Worm (Caenorhabditis elegans) whole organism, late embryonic: ENCODE data around the gene C50F4.8.

ENCODE experiments used
- K09A11.1 ChIP-seq: sonication (generic microtip); optimal IDR thresholded peaks from 2 replicates; lab custom pipeline; 2017; ENCODE audit warnings: antibody characterized with exemption, mild to moderate bottlenecking, missing genetic modification characterization, missing compliant biosample characterization; ENCODE audit not compliant: insufficient read depth
- ceh-14 ChIP-seq: sonication (generic microtip); optimal IDR thresholded peaks from 2 replicates; lab custom pipeline; 2016; ENCODE audit warnings: missing genotype, missing genetic modification characterization, missing compliant biosample characterization
- ceh-19 ChIP-seq: fragments of 200-800 bp; sonication (Bioruptor generic); optimal IDR thresholded peaks from 2 replicates; lab custom pipeline; 2018; ENCODE audit warnings: mild to moderate bottlenecking, missing genetic modification characterization, missing compliant biosample characterization
- ceh-22 ChIP-seq: sonication (generic microtip); optimal IDR thresholded peaks from 2 replicates; lab custom pipeline; 2017; ENCODE audit warnings: missing biosample characterization, missing genetic modification characterization
- ceh-24 ChIP-seq: sonication (generic microtip); optimal IDR thresholded peaks from 2 replicates; lab custom pipeline; 2016; ENCODE audit warnings: mild to moderate bottlenecking, missing genetic modification characterization, missing compliant biosample characterization
- ceh-34 ChIP-seq: sonication (generic microtip); optimal IDR thresholded peaks from 2 replicates; lab custom pipeline; 2016; ENCODE audit warnings: mild to moderate bottlenecking, missing genetic modification characterization, missing compliant biosample characterization
- ceh-48 ChIP-seq: sonication (generic microtip); optimal IDR thresholded peaks from 2 replicates; lab custom pipeline; 2016; ENCODE audit warnings: missing genetic modification characterization, inconsistent platforms, missing compliant biosample characterization
- dve-1 ChIP-seq: sonication (generic microtip); optimal IDR thresholded peaks from 2 replicates; lab custom pipeline; 2017; ENCODE audit warnings: antibody characterized with exemption, mild to moderate bottlenecking, missing genetic modification characterization, missing compliant biosample characterization
- elt-2 ChIP-seq: sonication (generic microtip); optimal IDR thresholded peaks from 2 replicates; lab custom pipeline; 2016; ENCODE audit warnings: missing genetic modification reagents, missing genetic modification characterization, missing compliant biosample characterization
- elt-4 ChIP-seq: sonication (generic microtip); optimal IDR thresholded peaks from 2 replicates; lab custom pipeline; 2016; ENCODE audit warnings: missing genetic modification characterization, missing compliant biosample characterization
- ets-4 ChIP-seq: sonication (generic microtip); optimal IDR thresholded peaks from 2 replicates; lab custom pipeline; 2016; ENCODE audit warnings: missing genetic modification characterization, missing compliant biosample characterization
- fax-1 ChIP-seq: sonication (generic microtip); optimal IDR thresholded peaks from 2 replicates; lab custom pipeline; 2016; ENCODE audit warnings: missing genotype, missing genetic modification characterization, missing compliant biosample characterization
- fkh-10 ChIP-seq: fragments of 150-350 bp; optimal IDR thresholded peaks from 2 replicates; lab custom pipeline; 2014; ENCODE audit warnings: missing biosample characterization, missing genetic modification reagents, missing genetic modification characterization
- gmeb-2 ChIP-seq: sonication (generic microtip); optimal IDR thresholded peaks from 2 replicates; lab custom pipeline; 2016; ENCODE audit warnings: missing genetic modification characterization, inconsistent platforms, missing compliant biosample characterization
- hlh-13 ChIP-seq: fragments of 200-800 bp; sonication (Bioruptor generic); optimal IDR thresholded peaks from 2 replicates; lab custom pipeline; 2018; ENCODE audit warnings: mild to moderate bottlenecking, missing genetic modification characterization, missing compliant biosample characterization
- hlh-30 ChIP-seq: sonication (generic microtip); optimal IDR thresholded peaks from 2 replicates; lab custom pipeline; 2017; ENCODE audit warnings: antibody characterized with exemption, missing genetic modification characterization, missing compliant biosample characterization; ENCODE audit not compliant: insufficient read depth
- hlh-6 ChIP-seq: sonication (generic microtip); optimal IDR thresholded peaks from 2 replicates; lab custom pipeline; 2016; ENCODE audit warnings: missing genotype, missing genetic modification characterization, missing compliant biosample characterization
- lim-6 ChIP-seq: sonication (generic microtip); optimal IDR thresholded peaks from 2 replicates; lab custom pipeline; 2016; ENCODE audit warnings: missing genetic modification characterization, missing compliant biosample characterization
- lin-11 ChIP-seq: fragments of 200-800 bp; sonication (Bioruptor generic); optimal IDR thresholded peaks from 2 replicates; lab custom pipeline; 2018; ENCODE audit warnings: mild to moderate bottlenecking, missing genetic modification characterization, missing compliant biosample characterization
- madf-2 ChIP-seq: sonication (generic microtip); optimal IDR thresholded peaks from 2 replicates; lab custom pipeline; 2017; ENCODE audit warnings: missing genetic modification characterization, missing compliant biosample characterization
- nfya-1 ChIP-seq: sonication (generic microtip); optimal IDR thresholded peaks from 2 replicates; lab custom pipeline; 2017; ENCODE audit warnings: missing genetic modification characterization, mild to moderate bottlenecking, missing compliant biosample characterization, antibody characterized with exemption, moderate library complexity
- nhr-11 ChIP-seq: fragments of 150-350 bp; optimal IDR thresholded peaks from 2 replicates; lab custom pipeline; 2014; ENCODE audit warnings: missing biosample characterization, missing genetic modification characterization
- odd-2 ChIP-seq: sonication (generic microtip); optimal IDR thresholded peaks from 2 replicates; lab custom pipeline; 2017; ENCODE audit warnings: antibody characterized with exemption, mild to moderate bottlenecking, missing genetic modification characterization, missing compliant biosample characterization
- pha-2 ChIP-seq: sonication (generic microtip); optimal IDR thresholded peaks from 2 replicates; lab custom pipeline; 2017; ENCODE audit warnings: mild to moderate bottlenecking, missing genetic modification characterization, missing compliant biosample characterization
- pha-4 ChIP-seq: fragments of 150-350 bp; optimal IDR thresholded peaks from 2 replicates; lab custom pipeline; 2018; ENCODE audit warnings: missing biosample characterization, missing genetic modification reagents, missing genetic modification characterization
- pros-1 ChIP-seq: fragments of 150-350 bp; optimal IDR thresholded peaks from 2 replicates; lab custom pipeline; 2014; ENCODE audit warnings: missing biosample characterization, missing genetic modification reagents, missing genetic modification characterization
- rnt-1 ChIP-seq: sonication (generic microtip); optimal IDR thresholded peaks from 2 replicates; lab custom pipeline; 2016; ENCODE audit warnings: missing genetic modification characterization, missing compliant biosample characterization
- sdc-2 ChIP-seq: sonication (generic microtip); optimal IDR thresholded peaks from 2 replicates; lab custom pipeline; 2016; ENCODE audit warnings: missing genotype, missing genetic modification characterization, missing compliant biosample characterization
- sox-2 ChIP-seq: fragments of 200-800 bp; sonication (Bioruptor generic); IDR thresholded peaks from 2 replicates; pipeline ENCODE4 v1.3.6; 2022; ENCODE audit warnings: missing genetic modification reagents, missing genetic modification characterization, missing compliant biosample characterization
- syd-9 ChIP-seq: sonication (generic microtip); optimal IDR thresholded peaks from 2 replicates; lab custom pipeline; 2016; ENCODE audit warnings: mild to moderate bottlenecking, missing genetic modification characterization, moderate library complexity, missing compliant biosample characterization
- tbx-7 ChIP-seq: sonication (generic microtip); optimal IDR thresholded peaks from 2 replicates; lab custom pipeline; 2016; ENCODE audit warnings: missing genotype, missing genetic modification characterization, missing compliant biosample characterization
- ttx-3 ChIP-seq: sonication (generic microtip); optimal IDR thresholded peaks from 2 replicates; lab custom pipeline; 2016; ENCODE audit warnings: missing genetic modification reagents, missing genetic modification characterization, missing compliant biosample characterization
- unc-3 ChIP-seq, 2 experiments: fragments of 200-800 bp in 1 of 2; sonication (Bioruptor generic) in 1 of 2; sonication (generic microtip) in 1 of 2; conservative IDR thresholded peaks in 1 of 2; optimal IDR thresholded peaks in 1 of 2; 2 replicates each; pipeline versions ENCODE4 v1.3.6 to Lab custom; 2016 to 2022; ENCODE audit warnings: missing compliant biosample characterization in 2 of 2, missing genetic modification characterization in 2 of 2, missing genetic modification reagents in 1 of 2
- unc-55 ChIP-seq: sonication (generic microtip); optimal IDR thresholded peaks from 2 replicates; lab custom pipeline; 2017; ENCODE audit warnings: missing biosample characterization, missing genetic modification reagents, missing genetic modification characterization
- unc-86 ChIP-seq: sonication (generic microtip); optimal IDR thresholded peaks from 2 replicates; lab custom pipeline; 2016; ENCODE audit warnings: missing genetic modification characterization, missing compliant biosample characterization
- zip-5 ChIP-seq: sonication (generic microtip); optimal IDR thresholded peaks from 2 replicates; lab custom pipeline; 2016; ENCODE audit warnings: missing genetic modification characterization, missing compliant biosample characterization

The C50F4.8 gene

DNA sequence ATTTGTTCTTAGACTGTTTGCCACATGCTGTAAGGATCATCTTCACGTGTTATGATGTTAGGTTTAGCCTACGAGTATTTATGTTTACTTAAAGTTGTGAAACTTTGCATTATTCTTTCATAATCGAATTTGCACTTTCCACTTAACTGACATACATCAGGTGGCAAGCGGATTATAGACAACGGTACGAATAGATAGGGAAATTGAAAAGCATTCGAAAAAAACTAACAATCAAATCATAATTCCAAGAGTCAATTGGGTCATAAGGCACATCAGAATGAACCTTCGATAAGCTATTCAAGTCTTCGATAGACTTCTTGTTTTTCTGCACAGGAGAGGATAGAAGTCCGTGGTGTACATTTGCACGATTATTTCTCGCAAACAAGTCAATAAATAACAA, 26.2 kb downstream of the C50F4.8 start:
- TF ChIP-seq rnt-1 (tag; lab: Kevin White, UChicago): no peak
- no peak for TF ChIP-seq sox-2 (GFP tag; lab: Robert Waterston, UW)
- TF ChIP-seq unc-3 (GFP tag; conservative IDR thresholded peaks at IDR 0.05; lab: Robert Waterston, UW): no peak
- TF ChIP-seq unc-3 (tag; optimal IDR thresholded peaks at IDR 0.05; lab: Kevin White, UChicago): no peak
- TF ChIP-seq pha-4 (tag; lab: Kevin White, UChicago): no peak
- no peak for TF ChIP-seq fax-1 (tag; lab: Kevin White, UChicago)
- TF ChIP-seq pros-1 (tag; lab: Kevin White, UChicago): no peak
- no peak for TF ChIP-seq dve-1 (tag; lab: Kevin White, UChicago)
- no peak for TF ChIP-seq elt-2 (tag; lab: Kevin White, UChicago)
- no peak for TF ChIP-seq ets-4 (tag; lab: Kevin White, UChicago)
- no peak for TF ChIP-seq ceh-22 (tag; lab: Kevin White, UChicago)
- no peak for TF ChIP-seq pha-2 (tag; lab: Kevin White, UChicago)
- no peak for TF ChIP-seq ceh-14 (tag; lab: Kevin White, UChicago)
- TF ChIP-seq hlh-30 (tag; lab: Kevin White, UChicago): no peak
- TF ChIP-seq lim-6 (tag; lab: Kevin White, UChicago): no peak
- TF ChIP-seq madf-2 (tag; lab: Kevin White, UChicago): no peak
- no peak for TF ChIP-seq elt-4 (tag; lab: Kevin White, UChicago)
- TF ChIP-seq ceh-48 (tag; lab: Kevin White, UChicago): no peak
- TF ChIP-seq gmeb-2 (tag; lab: Kevin White, UChicago): no peak
- TF ChIP-seq sdc-2: no peak
- no peak for TF ChIP-seq unc-55 (GFP tag; lab: Kevin White, UChicago)

DNA sequence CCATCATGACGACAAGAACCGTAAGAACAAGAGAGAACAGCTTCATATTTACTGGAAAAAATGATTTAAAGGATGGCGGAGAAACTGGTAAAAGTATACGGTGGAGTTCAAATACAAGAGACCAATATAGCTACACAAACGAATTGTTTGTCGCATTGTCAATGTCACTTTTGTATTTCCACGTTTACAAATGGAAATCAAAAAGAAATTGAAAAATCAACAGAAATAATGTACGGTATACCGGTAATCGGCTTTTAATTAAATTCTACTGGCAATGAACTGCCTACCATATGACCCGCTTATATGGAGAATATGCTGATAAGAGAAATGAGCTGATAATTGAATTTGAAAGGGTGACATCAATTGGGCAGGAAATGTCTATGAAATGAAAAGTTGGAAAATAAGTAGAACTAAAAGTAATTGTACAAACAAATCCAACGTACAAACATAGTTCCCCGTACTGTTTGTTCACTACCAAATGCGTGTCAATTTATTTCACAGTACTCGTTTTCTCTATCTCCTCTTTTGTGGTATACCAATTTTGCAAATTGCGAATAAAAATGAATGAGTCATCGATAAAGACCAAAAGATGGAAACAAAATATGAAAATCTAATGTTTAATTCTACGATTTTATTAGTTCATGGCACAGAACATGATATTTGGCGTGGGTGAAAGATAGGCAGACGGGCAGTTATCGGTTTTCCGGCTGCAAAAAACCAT, 27.1 kb downstream of the C50F4.8 start, which contains the start of gene K06A4.7:
K06A4.7 (minus strand) TSS at position 51 of the 721 bp plus-strand sequence.
- TF ChIP-seq fkh-10 (GFP tag; lab: Kevin White, UChicago): no peak
- TF ChIP-seq elt-2 (tag; lab: Kevin White, UChicago): peak; percentile 37

DNA sequence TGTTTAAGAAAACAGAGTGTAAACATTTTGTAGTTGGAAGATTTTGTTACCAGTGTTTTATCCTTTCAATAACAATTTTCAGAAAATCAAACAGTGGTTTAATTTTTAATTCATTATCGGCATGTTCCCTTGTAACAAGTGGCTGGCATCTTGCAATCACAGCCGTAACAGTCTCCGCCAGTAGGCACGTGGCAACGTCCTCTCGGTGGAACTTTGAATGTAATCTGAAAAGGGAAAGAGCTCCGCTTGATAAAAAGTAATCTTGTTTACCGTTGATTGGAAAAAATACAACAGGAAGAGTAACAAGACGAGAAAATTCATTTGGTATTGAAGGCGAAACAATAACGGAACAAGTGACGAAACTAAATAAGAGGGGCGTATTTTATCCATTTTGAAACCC, 29.2 kb downstream of the C50F4.8 start, which contains the start of gene K06A4.10:
K06A4.10 (minus strand) TSS at position 390 of the 400 bp plus-strand sequence.
- TF ChIP-seq ceh-19 (GFP tag; lab: Kevin White, UChicago) (no peak), nfya-1 (tag; lab: Kevin White, UChicago) (no peak), unc-86 (tag; lab: Kevin White, UChicago) (no peak), hlh-6 (no peak), lin-11 (tag; lab: Kevin White, UChicago) (no peak), nhr-11 (tag; lab: Kevin White, UChicago) (no peak), tbx-7 (tag; lab: Kevin White, UChicago) (no peak), ceh-34 (tag; lab: Kevin White, UChicago) (no peak), unc-3 (GFP tag; conservative IDR thresholded peaks at IDR 0.05; lab: Robert Waterston, UW) (no peak), unc-3 (tag; optimal IDR thresholded peaks at IDR 0.05; lab: Kevin White, UChicago) (no peak), ttx-3 (tag; lab: Kevin White, UChicago) (no peak), unc-55 (GFP tag; lab: Kevin White, UChicago) (no peak), zip-5 (tag; lab: Kevin White, UChicago) (no peak), K09A11.1 (no peak), ceh-24 (tag; lab: Kevin White, UChicago) (no peak), hlh-13 (GFP tag; lab: Kevin White, UChicago) (no peak), rnt-1 (tag; lab: Kevin White, UChicago) (no peak), syd-9 (tag; lab: Kevin White, UChicago) (no peak), odd-2 (no peak)
